Fruit fly (Drosophila melanogaster) whole organism, embryonic: ENCODE data around the gene slp1.

Experiments used
- Awh ChIP-seq: fragments of 200-800 bp; sonication (Bioruptor generic); IDR thresholded peaks from 2 replicates; pipeline ENCODE4, ENCODE4 v1.3.6; 2022; ENCODE audit warnings: missing biosample characterization, missing genetic modification characterization
- CG10209 ChIP-seq: fragments of 200-800 bp; sonication (Bioruptor generic); optimal IDR thresholded peaks from 3 replicates; lab custom pipeline; 2017; ENCODE audit warnings: missing biosample characterization, mild to moderate bottlenecking, missing genetic modification characterization, missing genetic modification reagents
- CG11456 ChIP-seq: fragments of 200-800 bp; sonication (Bioruptor generic); IDR thresholded peaks from 3 replicates; pipeline ENCODE4 v1.3.6; 2022; ENCODE audit warnings: missing biosample characterization, missing genetic modification characterization
- CG12071 ChIP-seq: fragments of 200-800 bp; sonication (Bioruptor generic); optimal IDR thresholded peaks from 3 replicates; lab custom pipeline; 2018; ENCODE audit warnings: missing biosample characterization, mild to moderate bottlenecking, missing genetic modification characterization
- CG12659 ChIP-seq: fragments of 200-800 bp; sonication (Bioruptor generic); optimal IDR thresholded peaks from 3 replicates; lab custom pipeline; 2017; ENCODE audit warnings: mild to moderate bottlenecking, missing biosample characterization, missing genetic modification reagents, missing genetic modification characterization
- CG12744 ChIP-seq: fragments of 200-800 bp; sonication (Bioruptor generic); optimal IDR thresholded peaks from 2 replicates; lab custom pipeline; 2016; ENCODE audit warnings: missing biosample characterization, missing genetic modification characterization
- CG12769 ChIP-seq: fragments of 200-800 bp; sonication (Bioruptor generic); optimal IDR thresholded peaks from 2 replicates; lab custom pipeline; 2019; ENCODE audit warnings: missing biosample characterization, mild to moderate bottlenecking, missing genetic modification characterization, moderate library complexity
- CG13123 ChIP-seq: fragments of 200-800 bp; sonication (Bioruptor generic); optimal IDR thresholded peaks from 2 replicates; lab custom pipeline; 2016; ENCODE audit warnings: missing biosample characterization, missing genetic modification characterization
- CG13296 ChIP-seq: fragments of 200-800 bp; sonication (Bioruptor generic); optimal IDR thresholded peaks from 3 replicates; lab custom pipeline; 2018; ENCODE audit warnings: missing biosample characterization, mild to moderate bottlenecking, missing genetic modification characterization
- CG13624 ChIP-seq: fragments of 200-800 bp; sonication (Bioruptor generic); optimal IDR thresholded peaks from 2 replicates; lab custom pipeline; 2016; ENCODE audit warnings: missing biosample characterization, missing genetic modification characterization
- CG13894 ChIP-seq: fragments of 200-800 bp; sonication (Bioruptor generic); optimal IDR thresholded peaks from 3 replicates; lab custom pipeline; 2018; ENCODE audit warnings: missing biosample characterization, mild to moderate bottlenecking, missing genetic modification characterization, moderate library complexity
- CG1529 ChIP-seq: fragments of 200-800 bp; sonication (Bioruptor generic); optimal IDR thresholded peaks from 3 replicates; lab custom pipeline; 2018; ENCODE audit warnings: missing biosample characterization, missing genetic modification characterization
- CG17361 ChIP-seq: fragments of 200-800 bp; sonication (Bioruptor generic); IDR thresholded peaks from 3 replicates; pipeline ENCODE4 v1.3.6; 2022; ENCODE audit warnings: missing biosample characterization, missing genetic modification characterization
- CG17802 ChIP-seq: fragments of 200-800 bp; sonication (Bioruptor generic); optimal IDR thresholded peaks from 2 replicates; lab custom pipeline; 2018; ENCODE audit warnings: missing biosample characterization, mild to moderate bottlenecking, missing genetic modification characterization, moderate library complexity
- CG18619 ChIP-seq: fragments of 200-800 bp; sonication (Bioruptor generic); optimal IDR thresholded peaks from 3 replicates; lab custom pipeline; 2017; ENCODE audit warnings: missing biosample characterization, mild to moderate bottlenecking, missing genetic modification characterization
- CG3726 ChIP-seq: fragments of 200-800 bp; sonication (Bioruptor generic); IDR thresholded peaks from 3 replicates; pipeline ENCODE4, ENCODE4 v1.3.6; 2022; ENCODE audit warnings: missing biosample characterization, missing genetic modification characterization
- CG4424 ChIP-seq: fragments of 200-800 bp; sonication (Bioruptor generic); optimal IDR thresholded peaks from 3 replicates; lab custom pipeline; 2016; ENCODE audit warnings: missing biosample characterization, missing genetic modification characterization
- CG7556 ChIP-seq: fragments of 200-800 bp; sonication (Bioruptor generic); optimal IDR thresholded peaks from 2 replicates; lab custom pipeline; 2017; ENCODE audit warnings: missing biosample characterization, mild to moderate bottlenecking, missing genetic modification characterization
- CG8924 ChIP-seq: fragments of 200-800 bp; optimal IDR thresholded peaks from 3 replicates; lab custom pipeline; 2019; ENCODE audit warnings: missing biosample characterization, mild to moderate bottlenecking, missing genetic modification characterization, moderate library complexity
- CG9437 ChIP-seq: fragments of 200-800 bp; sonication (Bioruptor generic); optimal IDR thresholded peaks from 2 replicates; lab custom pipeline; 2018; ENCODE audit warnings: missing biosample characterization, mild to moderate bottlenecking, missing genetic modification characterization
- Chrac-16 ChIP-seq: fragments of 200-800 bp; sonication (Bioruptor generic); optimal IDR thresholded peaks from 3 replicates; lab custom pipeline; 2016; ENCODE audit warnings: missing biosample characterization, missing genetic modification characterization
- CoRest ChIP-seq: fragments of 200-800 bp; sonication (Bioruptor generic); optimal IDR thresholded peaks from 3 replicates; lab custom pipeline; 2018; ENCODE audit warnings: missing biosample characterization, mild to moderate bottlenecking, missing genetic modification characterization, moderate library complexity
- Dip2 ChIP-seq: fragments of 200-800 bp; sonication (Bioruptor generic); IDR thresholded peaks from 2 replicates; pipeline ENCODE4 v1.3.6; 2022; ENCODE audit warnings: missing biosample characterization, missing genetic modification characterization
- Doc2 ChIP-seq: fragments of 200-800 bp; sonication (Bioruptor generic); IDR thresholded peaks from 2 replicates; pipeline ENCODE4 v1.3.6; 2022; ENCODE audit warnings: missing biosample characterization, missing genetic modification characterization
- GATAe ChIP-seq: fragments of 200-800 bp; sonication (Bioruptor generic); conservative IDR thresholded peaks from 2 replicates; pipeline ENCODE4 v1.3.6; 2022; ENCODE audit warnings: missing biosample characterization, missing genetic modification characterization
- H15 ChIP-seq: fragments of 200-800 bp; sonication (Bioruptor generic); IDR thresholded peaks from 3 replicates; pipeline ENCODE4 v1.3.6; 2022; ENCODE audit warnings: missing biosample characterization, missing genetic modification characterization
- Hand ChIP-seq: fragments of 200-800 bp; sonication (Bioruptor generic); optimal IDR thresholded peaks from 2 replicates; lab custom pipeline; 2017; ENCODE audit warnings: mild to moderate bottlenecking, missing biosample characterization, missing genetic modification reagents, missing genetic modification characterization
- Hey ChIP-seq: fragments of 200-800 bp; sonication (Bioruptor generic); optimal IDR thresholded peaks from 3 replicates; lab custom pipeline; 2018; ENCODE audit warnings: missing biosample characterization, mild to moderate bottlenecking, missing genetic modification characterization
- Sox100B ChIP-seq: fragments of 200-800 bp; sonication (Bioruptor generic); optimal IDR thresholded peaks from 3 replicates; lab custom pipeline; 2018; ENCODE audit warnings: missing biosample characterization, mild to moderate bottlenecking, missing genetic modification characterization
- ara ChIP-seq: fragments of 200-800 bp; sonication (Bioruptor generic); IDR thresholded peaks from 2 replicates; pipeline ENCODE4 v1.3.6; 2022; ENCODE audit warnings: missing biosample characterization, missing genetic modification characterization
- bab2 ChIP-seq: fragments of 200-800 bp; sonication (Bioruptor generic); optimal IDR thresholded peaks from 2 replicates; lab custom pipeline; 2016; ENCODE audit warnings: missing biosample characterization, missing genetic modification characterization
- bbx ChIP-seq: fragments of 200-800 bp; sonication (Bioruptor generic); IDR thresholded peaks from 2 replicates; pipeline ENCODE4 v1.3.6; 2022; ENCODE audit warnings: missing biosample characterization, missing genetic modification characterization; ENCODE audit not compliant: partially characterized antibody
- cato ChIP-seq: fragments of 200-800 bp; sonication (Bioruptor generic); optimal IDR thresholded peaks from 2 replicates; lab custom pipeline; 2016; ENCODE audit warnings: missing biosample characterization, missing genetic modification characterization, borderline replicate concordance
- chinmo ChIP-seq: fragments of 200-800 bp; sonication (Bioruptor generic); IDR thresholded peaks from 4 replicates; pipeline ENCODE4 v1.3.6; 2022; ENCODE audit warnings: missing biosample characterization, missing genetic modification characterization; ENCODE audit not compliant: partially characterized antibody
- chm ChIP-seq: fragments of 200-800 bp; sonication (Bioruptor generic); IDR thresholded peaks from 2 replicates; pipeline ENCODE4 v1.3.6; 2022; ENCODE audit warnings: missing biosample characterization, missing genetic modification characterization
- crol ChIP-seq: fragments of 200-800 bp; sonication (Bioruptor generic); IDR thresholded peaks from 2 replicates; pipeline ENCODE4 v1.3.6; 2022; ENCODE audit warnings: missing biosample characterization, missing genetic modification characterization
- dimm ChIP-seq: fragments of 200-800 bp; sonication (Bioruptor generic); IDR thresholded peaks from 2 replicates; pipeline ENCODE4 v1.3.6; 2022; ENCODE audit warnings: missing biosample characterization, missing genetic modification characterization
- en ChIP-seq: fragments of 200-800 bp; sonication (Bioruptor generic); optimal IDR thresholded peaks from 2 replicates; lab custom pipeline; 2016; ENCODE audit warnings: missing biosample characterization, missing genetic modification characterization
- eve ChIP-seq, 2 experiments: fragments of >200 bp; optimal IDR thresholded peaks; 2 replicates each; lab custom pipeline; 2017; ENCODE audit warnings: missing biosample characterization in 2 of 2, missing genetic modification characterization in 2 of 2
- exex ChIP-seq: fragments of 200-800 bp; sonication (Bioruptor generic); optimal IDR thresholded peaks from 4 replicates; lab custom pipeline; 2018; ENCODE audit warnings: missing biosample characterization, mild to moderate bottlenecking, missing genetic modification characterization, moderate library complexity
- gcm ChIP-seq: fragments of 200-800 bp; sonication (Bioruptor generic); optimal IDR thresholded peaks from 2 replicates; lab custom pipeline; 2019; ENCODE audit warnings: missing biosample characterization, mild to moderate bottlenecking, missing genetic modification characterization, moderate library complexity
- mirr ChIP-seq: fragments of 200-800 bp; sonication (Bioruptor generic); optimal IDR thresholded peaks from 3 replicates; lab custom pipeline; 2018; ENCODE audit warnings: missing biosample characterization, mild to moderate bottlenecking, missing genetic modification characterization
- row ChIP-seq: fragments of 200-800 bp; sonication (Bioruptor generic); IDR thresholded peaks from 3 replicates; pipeline ENCODE4 v1.3.6; 2022; ENCODE audit warnings: missing biosample characterization, missing genetic modification characterization
- sd ChIP-seq: fragments of 200-800 bp; sonication (Bioruptor generic); optimal IDR thresholded peaks from 3 replicates; lab custom pipeline; 2018; ENCODE audit warnings: missing biosample characterization, mild to moderate bottlenecking, missing genetic modification characterization, moderate library complexity
- sisA ChIP-seq: fragments of 200-800 bp; sonication (Bioruptor generic); IDR thresholded peaks from 2 replicates; pipeline ENCODE4 v1.3.6; 2022; ENCODE audit warnings: missing biosample characterization, missing genetic modification characterization
- ssp ChIP-seq: fragments of 200-800 bp; sonication (Bioruptor generic); IDR thresholded peaks from 2 replicates; pipeline ENCODE4 v1.3.6; 2022; ENCODE audit warnings: missing biosample characterization, missing genetic modification characterization
- stwl ChIP-seq: fragments of 200-800 bp; sonication (Bioruptor generic); optimal IDR thresholded peaks from 3 replicates; lab custom pipeline; 2018; ENCODE audit warnings: missing biosample characterization, mild to moderate bottlenecking, missing genetic modification characterization, moderate library complexity
- sug ChIP-seq: fragments of 200-800 bp; optimal IDR thresholded peaks from 2 replicates; lab custom pipeline; 2019; ENCODE audit warnings: missing biosample characterization, mild to moderate bottlenecking, missing genetic modification characterization, moderate library complexity
- tio ChIP-seq: fragments of 200-800 bp; sonication (Bioruptor generic); optimal IDR thresholded peaks from 2 replicates; lab custom pipeline; 2017; ENCODE audit warnings: missing biosample characterization, missing genetic modification characterization, inconsistent platforms
- tx ChIP-seq: fragments of 200-800 bp; sonication (Bioruptor generic); optimal IDR thresholded peaks from 2 replicates; lab custom pipeline; 2016; ENCODE audit warnings: missing biosample characterization, missing genetic modification characterization

Gene slp1

dm6 chr2L:3779143-3779788, 46.2 kb upstream of the slp1 start (continued):
- TF ChIP-seq chinmo (GFP tag; lab: Robert Waterston, UW) (0 out of 4 replicates have a peak, but pooled peaks have one; percentile 39), Hand (GFP tag; lab: Kevin White, UChicago) (peak; percentile 16), CG13123 (GFP tag; lab: Kevin White, UChicago) (no peak), CG8924 (no peak), Doc2 (GFP tag; lab: Robert Waterston, UW) (no peak), CG12744 (GFP tag; lab: Kevin White, UChicago) (no peak), CG9437 (GFP tag; lab: Kevin White, UChicago) (peak; percentile 63), CG4424 (GFP tag; lab: Kevin White, UChicago) (no peak), Chrac-16 (GFP tag; lab: Kevin White, UChicago) (no peak), CG12769 (tag; lab: Kevin White, UChicago) (peak; percentile 14), sug (tag; lab: Kevin White, UChicago) (peak; percentile 38), H15 (no peak), Hey (tag; lab: Kevin White, UChicago) (peak; percentile 58), GATAe (GFP tag; lab: Robert Waterston, UW) (peak; percentile 22; the same call in 1 of the 2 replicates), CG10209 (GFP tag; lab: Kevin White, UChicago) (peak; percentile 21), CG13624 (GFP tag; lab: Kevin White, UChicago) (no peak), CG17361 (peak; percentile 68; the same call in 2 of the 3 replicates), tio (GFP tag; lab: Kevin White, UChicago) (peak; percentile 44), CoRest (tag; lab: Kevin White, UChicago) (peak; percentile 22), mirr (peak; percentile 82), cato (peak; percentile 12), tx (no peak), Dip2 (no peak), CG13296 (GFP tag; lab: Kevin White, UChicago) (peak; percentile 27), bbx (GFP tag; lab: Robert Waterston, UW) (no peak), en (GFP tag; lab: Kevin White, UChicago) (no peak), Awh (GFP tag; lab: Robert Waterston, UW) (peak; percentile 18; the same call in 1 of the 2 replicates), chm (GFP tag; lab: Robert Waterston, UW) (no peak), exex (tag; lab: Kevin White, UChicago) (peak; percentile 97), CG13894 (tag; lab: Kevin White, UChicago) (peak; percentile 61), gcm (GFP tag; lab: Kevin White, UChicago) (no peak), Sox100B (GFP tag; lab: Kevin White, UChicago) (peak; percentile 33), CG11456 (GFP tag; lab: Robert Waterston, UW) (0 out of 3 replicates have a peak, but pooled peaks have one; percentile 25), CG7556 (GFP tag; lab: Kevin White, UChicago) (peak; percentile 48), row (GFP tag; lab: Robert Waterston, UW) (peak; percentile 33; the same call in 1 of the 3 replicates), eve (GFP tag; optimal IDR thresholded peaks at IDR 0.05; lab: Kevin White, UChicago) (peak in 1 of 2 experiments; percentile 73), CG12071 (peak; percentile 55), sisA (no peak), CG3726 (GFP tag; lab: Robert Waterston, UW) (no peak), crol (GFP tag; lab: Robert Waterston, UW) (no peak), stwl (no peak), ssp (GFP tag; lab: Robert Waterston, UW) (no peak), CG12659 (GFP tag; lab: Kevin White, UChicago) (peak; percentile 31), dimm (GFP tag; lab: Robert Waterston, UW) (no peak), CG1529 (no peak), ara (no peak), CG17802 (tag; lab: Kevin White, UChicago) (no peak), CG18619 (GFP tag; lab: Kevin White, UChicago) (peak; percentile 48), sd (tag; lab: Kevin White, UChicago) (peak; percentile 67), bab2 (GFP tag; lab: Kevin White, UChicago) (no peak)
